Fruit fly (Drosophila melanogaster): ENCODE data around the gene Kap-alpha3.

Kap-alpha3 gene

dm6 chr3R:9551013-9551658 lies 26.4 kb downstream of the Kap-alpha3 start (continued):
- TF ChIP-seq CG10431 (GFP tag; optimal IDR thresholded peaks at IDR 0.05) (no peak), gfzf (GFP tag; optimal IDR thresholded peaks at IDR 0.05) (no peak), Ada2b (GFP tag; IDR thresholded peaks at IDR 0.05) (no peak), C15 (GFP tag; IDR thresholded peaks at IDR 0.05) (no peak), gro (GFP tag; optimal IDR thresholded peaks at IDR 0.05) (peak; percentile 66), CG31441 (GFP tag; IDR thresholded peaks at IDR 0.05) (no peak), Deaf1 (tag; optimal IDR thresholded peaks at IDR 0.05) (peak; percentile 49), HLHmδ (GFP tag; optimal IDR thresholded peaks at IDR 0.05) (peak; percentile 95), ind (GFP tag; optimal IDR thresholded peaks at IDR 0.05) (no peak), zen (tag; optimal IDR thresholded peaks at IDR 0.05) (no peak), shn (GFP tag; optimal IDR thresholded peaks at IDR 0.05) (peak; percentile 37), CG8944 (GFP tag; optimal IDR thresholded peaks at IDR 0.05) (no peak), tna (GFP tag; IDR thresholded peaks at IDR 0.05; ENCODE audit: partially characterized antibody) (no peak), YL-1 (GFP tag; optimal IDR thresholded peaks at IDR 0.05) (peak; percentile 60), tgo (GFP tag; IDR thresholded peaks at IDR 0.05) (no peak), Dip2 (GFP tag; IDR thresholded peaks at IDR 0.05) (no peak), CG15696 (tag; optimal IDR thresholded peaks at IDR 0.05) (no peak), pita (GFP tag; optimal IDR thresholded peaks at IDR 0.05) (no peak), Ptx1 (GFP tag; IDR thresholded peaks at IDR 0.05) (no peak), pros (GFP tag; optimal IDR thresholded peaks at IDR 0.05) (peak; percentile 45), croc (GFP tag; conservative IDR thresholded peaks at IDR 0.05) (no peak), tx (GFP tag; optimal IDR thresholded peaks at IDR 0.05) (peak; percentile 6), esg (GFP tag; conservative IDR thresholded peaks at IDR 0.05) (no peak), tio (GFP tag; optimal IDR thresholded peaks at IDR 0.05) (no peak), Taf1 (GFP tag; IDR thresholded peaks at IDR 0.05) (no peak), CG9817 (tag; optimal IDR thresholded peaks at IDR 0.05) (no peak), CG1233 (GFP tag; optimal IDR thresholded peaks at IDR 0.05) (peak; percentile 54), CoRest (tag; optimal IDR thresholded peaks at IDR 0.05) (no peak), CG30431 (GFP tag; optimal IDR thresholded peaks at IDR 0.05) (no peak), hth (optimal IDR thresholded peaks at IDR 0.05) (no peak), eyg (GFP tag; optimal IDR thresholded peaks at IDR 0.05) (no peak), scrt (GFP tag; optimal IDR thresholded peaks at IDR 0.05) (peak; percentile 62), Six4 (GFP tag; optimal IDR thresholded peaks at IDR 0.05) (no peak), yki (optimal IDR thresholded peaks at IDR 0.05) (peak; percentile 50), Hey (tag; optimal IDR thresholded peaks at IDR 0.05) (peak; percentile 29), CG1529 (GFP tag; optimal IDR thresholded peaks at IDR 0.05) (no peak), ara (GFP tag; IDR thresholded peaks at IDR 0.05) (no peak), CG6683 (GFP tag; optimal IDR thresholded peaks at IDR 0.05) (no peak), CG9876 (GFP tag; optimal IDR thresholded peaks at IDR 0.05) (no peak), dan (GFP tag; IDR thresholded peaks at IDR 0.05) (no peak), CG10321 (GFP tag; IDR thresholded peaks at IDR 0.05) (no peak), H2.0 (GFP tag; IDR thresholded peaks at IDR 0.05) (no peak), Hr3 (GFP tag; optimal IDR thresholded peaks at IDR 0.05) (no peak), gce (GFP tag; IDR thresholded peaks at IDR 0.05) (no peak), CG11456 (GFP tag; IDR thresholded peaks at IDR 0.05) (no peak), salm (tag; optimal IDR thresholded peaks at IDR 0.05) (no peak), E2f1 (GFP tag; IDR thresholded peaks at IDR 0.05) (no peak), CG1792 (GFP tag; optimal IDR thresholded peaks at IDR 0.05) (peak; percentile 5), pnt (GFP tag; optimal IDR thresholded peaks at IDR 0.05) (no peak), sr (GFP tag; IDR thresholded peaks at IDR 0.05) (no peak), mirr (GFP tag; optimal IDR thresholded peaks at IDR 0.05) (peak; percentile 96), CG31388 (GFP tag; optimal IDR thresholded peaks at IDR 0.05) (no peak), Side (GFP tag; optimal IDR thresholded peaks at IDR 0.05) (peak; percentile 66)

Measured in whole organism, embryonic.